Fruit fly (Drosophila melanogaster): ENCODE measurements around the gene CG8112.

CG8112 gene

dm6 chr3R:8731597-8732263, 19.0 kb downstream of the CG8112 start, which contains the start of the genes M1BP and CG8202 (continued):
- TF ChIP-seq Hr4 (GFP tag; optimal IDR thresholded peaks at IDR 0.05) (no peak), CG34406 (GFP tag; optimal IDR thresholded peaks at IDR 0.05) (peak; percentile 92), Hr38 (GFP tag; optimal IDR thresholded peaks at IDR 0.05) (no peak), svp (GFP tag) (no peak), Eip78C (GFP tag) (no peak), CG6854 (GFP tag; optimal IDR thresholded peaks at IDR 0.05) (peak; percentile 75), CG10669 (GFP tag; optimal IDR thresholded peaks at IDR 0.05) (peak; percentile 74), CG8319 (GFP tag; optimal IDR thresholded peaks at IDR 0.05) (peak; percentile 79), CG11762 (GFP tag; optimal IDR thresholded peaks at IDR 0.05; ENCODE audit: insufficient read depth) (peak; percentile 96), CG6792 (GFP tag; optimal IDR thresholded peaks at IDR 0.05) (peak; percentile 85), CG9139 (GFP tag; optimal IDR thresholded peaks at IDR 0.05) (no peak), dac (GFP tag; optimal IDR thresholded peaks at IDR 0.05) (peak; percentile 56), CG11294 (GFP tag; IDR thresholded peaks at IDR 0.05) (peak; percentile 54; the same call in 1 of the 2 replicates), vri (GFP tag; optimal IDR thresholded peaks at IDR 0.05) (peak; percentile 54), CG8119 (GFP tag; IDR thresholded peaks at IDR 0.05) (no peak; the same call in 1 of the 3 replicates), Lpt (GFP tag; optimal IDR thresholded peaks at IDR 0.05) (peak; percentile 73), CG4318 (GFP tag; optimal IDR thresholded peaks at IDR 0.05) (no peak), ss (GFP tag; optimal IDR thresholded peaks at IDR 0.05) (no peak), Sox102F (GFP tag; optimal IDR thresholded peaks at IDR 0.05) (no peak), Eip93F (GFP tag; optimal IDR thresholded peaks at IDR 0.05) (peak; percentile 44), Blimp-1 (GFP tag; optimal IDR thresholded peaks at IDR 0.05) (peak; percentile 77), eg (GFP tag; IDR thresholded peaks at IDR 0.05) (no peak; the same call in 2 of the 3 replicates), Ets21C (GFP tag; optimal IDR thresholded peaks at IDR 0.05) (peak; percentile 62), fkh (GFP tag; optimal IDR thresholded peaks at IDR 0.05) (peak; percentile 67)

DNA sequence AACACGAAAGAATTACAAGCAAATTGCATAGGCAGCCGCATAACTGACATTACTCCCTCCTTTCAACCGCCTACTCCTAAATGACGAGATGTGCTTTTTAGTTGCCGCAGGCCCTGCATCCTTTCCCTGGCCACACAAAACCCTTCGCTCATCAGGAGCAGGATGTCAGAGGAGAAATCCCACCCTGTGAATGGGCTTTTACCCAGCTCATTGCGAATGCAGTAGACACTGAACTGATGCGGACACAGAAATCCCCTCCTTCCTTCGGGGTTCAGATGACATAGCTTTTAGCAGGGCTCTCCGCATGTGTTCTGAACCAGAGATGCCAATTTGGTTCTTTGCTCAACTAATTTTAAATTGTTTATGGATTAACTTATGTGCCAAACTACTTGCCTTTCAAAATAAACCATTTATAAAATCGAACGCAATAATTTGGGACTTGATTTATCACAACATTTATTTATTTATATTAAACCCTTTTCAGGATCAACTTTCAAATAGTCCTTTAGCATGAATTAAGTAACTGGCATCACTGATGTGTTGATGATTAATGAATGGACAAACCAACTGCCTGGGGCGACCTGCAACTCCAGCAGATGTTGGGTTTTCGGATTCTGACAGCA, 26.5 kb downstream of the CG8112 start:
- TF ChIP-seq Met (GFP tag; optimal IDR thresholded peaks at IDR 0.05) (peak; percentile 24), CG6808 (GFP tag; optimal IDR thresholded peaks at IDR 0.05) (peak; percentile 27), dsx (GFP tag; optimal IDR thresholded peaks at IDR 0.05; ENCODE audit: poor library complexity, severe bottlenecking) (no peak), Hr39 (GFP tag; optimal IDR thresholded peaks at IDR 0.05) (no peak), CG10669 (GFP tag; optimal IDR thresholded peaks at IDR 0.05) (peak; percentile 6), Blimp-1 (GFP tag; optimal IDR thresholded peaks at IDR 0.05) (no peak), esn (GFP tag; optimal IDR thresholded peaks at IDR 0.05) (peak; percentile 33), Lpt (GFP tag; optimal IDR thresholded peaks at IDR 0.05) (no peak), CG8319 (GFP tag; optimal IDR thresholded peaks at IDR 0.05) (no peak), net (GFP tag; optimal IDR thresholded peaks at IDR 0.05) (no peak), Sox102F (GFP tag; optimal IDR thresholded peaks at IDR 0.05) (no peak), CG7368 (GFP tag; optimal IDR thresholded peaks at IDR 0.05) (no peak), eg (GFP tag; IDR thresholded peaks at IDR 0.05) (no peak), pdm3 (GFP tag; optimal IDR thresholded peaks at IDR 0.05) (no peak), Hr38 (GFP tag; optimal IDR thresholded peaks at IDR 0.05) (no peak), CG1621 (tag; optimal IDR thresholded peaks at IDR 0.05) (no peak), CG11762 (GFP tag; optimal IDR thresholded peaks at IDR 0.05; ENCODE audit: insufficient read depth) (no peak), CG9139 (GFP tag; optimal IDR thresholded peaks at IDR 0.05) (no peak), svp (GFP tag) (peak; percentile 48), OdsH (GFP tag; optimal IDR thresholded peaks at IDR 0.05) (no peak), Gug (GFP tag; IDR thresholded peaks at IDR 0.05) (no peak), CG3032 (tag; optimal IDR thresholded peaks at IDR 0.05) (no peak), vri (GFP tag; optimal IDR thresholded peaks at IDR 0.05) (no peak), salr (GFP tag; optimal IDR thresholded peaks at IDR 0.05) (no peak), lz (GFP tag; optimal IDR thresholded peaks at IDR 0.05) (no peak), CG6163 (GFP tag; IDR thresholded peaks at IDR 0.05) (no peak), CG31627 (GFP tag; optimal IDR thresholded peaks at IDR 0.05) (no peak), fd59A (GFP tag; optimal IDR thresholded peaks at IDR 0.05) (no peak), ss (GFP tag; optimal IDR thresholded peaks at IDR 0.05) (peak in 1 of 2 experiments; percentile 25), cyc (GFP tag; optimal IDR thresholded peaks at IDR 0.05) (no peak), fd85E (GFP tag; optimal IDR thresholded peaks at IDR 0.05) (no peak), Eip78C (GFP tag) (peak; percentile 16), Eip93F (GFP tag; optimal IDR thresholded peaks at IDR 0.05) (no peak), CG8632 (GFP tag; optimal IDR thresholded peaks at IDR 0.05) (no peak), fkh (GFP tag; optimal IDR thresholded peaks at IDR 0.05) (no peak), Eip75B (GFP tag; optimal IDR thresholded peaks at IDR 0.05) (peak; percentile 27), achi (GFP tag; optimal IDR thresholded peaks at IDR 0.05) (peak; percentile 3), dac (GFP tag; optimal IDR thresholded peaks at IDR 0.05) (no peak)
